Worm (Caenorhabditis elegans) whole organism, L2 larva: ENCODE results near the gene gst-41.

ENCODE experiments used
- elt-3 ChIP-seq: sonication (generic microtip); optimal IDR thresholded peaks from 2 replicates; lab custom pipeline; 2017; ENCODE audit warnings: missing biosample characterization, missing genetic modification characterization
- fos-1 ChIP-seq: fragments of 150-350 bp; optimal IDR thresholded peaks from 2 replicates; lab custom pipeline; 2014; ENCODE audit warnings: missing biosample characterization, missing genetic modification characterization
- lin-13 ChIP-seq: fragments of 150-350 bp; optimal IDR thresholded peaks from 2 replicates; lab custom pipeline; 2014; ENCODE audit warnings: missing biosample characterization, missing genetic modification reagents, missing genetic modification characterization
- nhr-237 ChIP-seq: fragments of 150-350 bp; optimal IDR thresholded peaks from 2 replicates; lab custom pipeline; 2014; ENCODE audit warnings: missing biosample characterization, missing genetic modification characterization
- skn-1 ChIP-seq: sonication (generic microtip); optimal IDR thresholded peaks from 2 replicates; lab custom pipeline; 2017; ENCODE audit warnings: missing biosample characterization, missing genetic modification characterization
- snpc-4 ChIP-seq: fragments of 150-350 bp; optimal IDR thresholded peaks from 2 replicates; lab custom pipeline; 2014; ENCODE audit warnings: missing biosample characterization, missing genetic modification characterization
- unc-62 ChIP-seq: fragments of 150-350 bp; optimal IDR thresholded peaks from 2 replicates; lab custom pipeline; 2014; ENCODE audit warnings: missing biosample characterization, missing genetic modification reagents, missing genetic modification characterization

DNA sequence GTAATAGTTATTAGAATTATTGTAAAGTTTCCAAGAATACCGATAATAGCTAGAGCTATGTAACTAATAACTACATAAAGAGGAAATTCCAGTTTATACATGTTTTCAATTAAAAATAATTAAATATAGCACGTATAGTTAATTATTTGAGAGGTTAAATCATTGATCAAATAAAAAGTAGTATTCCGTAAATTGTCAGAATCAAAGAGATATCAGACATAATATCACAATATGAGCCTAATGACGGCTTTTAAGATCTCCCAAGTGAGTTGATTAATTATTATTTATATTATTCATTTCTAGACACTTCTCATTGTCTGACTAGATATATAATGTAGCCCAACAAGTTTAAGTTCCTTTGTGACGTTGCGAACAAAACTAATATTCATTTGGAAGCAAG, 19.7 kb downstream of the gst-41 start, which contains the start of gene srsx-24:
- TF ChIP-seq nhr-237 (no peak), unc-62 (GFP tag; lab: Kevin White, UChicago) (no peak), elt-3 (no peak), skn-1 (tag; lab: Kevin White, UChicago) (no peak), snpc-4 (tag; lab: Kevin White, UChicago) (no peak), fos-1 (tag; lab: Kevin White, UChicago) (no peak), lin-13 (GFP tag; lab: Kevin White, UChicago) (no peak)
